Worm (Caenorhabditis elegans) whole organism, young adult: ENCODE data around the gene W04G3.13.

Source experiments
- C17E4.6 ChIP-seq: fragments of 200-800 bp; sonication (Bioruptor generic); IDR thresholded peaks from 2 replicates; pipeline ENCODE4 v1.3.6; 2022; ENCODE audit warnings: missing genetic modification reagents, missing genetic modification characterization, missing compliant biosample characterization
- hlh-26 ChIP-seq: fragments of 200-800 bp; sonication (Bioruptor generic); conservative IDR thresholded peaks from 2 replicates; pipeline ENCODE4 v1.3.6; 2022; ENCODE audit warnings: missing genetic modification reagents, missing genetic modification characterization, missing compliant biosample characterization
- nhr-90 ChIP-seq: sonication (generic microtip); optimal IDR thresholded peaks from 2 replicates; lab custom pipeline; 2016; ENCODE audit warnings: missing genotype, mild to moderate bottlenecking, missing genetic modification characterization, missing compliant biosample characterization

DNA sequence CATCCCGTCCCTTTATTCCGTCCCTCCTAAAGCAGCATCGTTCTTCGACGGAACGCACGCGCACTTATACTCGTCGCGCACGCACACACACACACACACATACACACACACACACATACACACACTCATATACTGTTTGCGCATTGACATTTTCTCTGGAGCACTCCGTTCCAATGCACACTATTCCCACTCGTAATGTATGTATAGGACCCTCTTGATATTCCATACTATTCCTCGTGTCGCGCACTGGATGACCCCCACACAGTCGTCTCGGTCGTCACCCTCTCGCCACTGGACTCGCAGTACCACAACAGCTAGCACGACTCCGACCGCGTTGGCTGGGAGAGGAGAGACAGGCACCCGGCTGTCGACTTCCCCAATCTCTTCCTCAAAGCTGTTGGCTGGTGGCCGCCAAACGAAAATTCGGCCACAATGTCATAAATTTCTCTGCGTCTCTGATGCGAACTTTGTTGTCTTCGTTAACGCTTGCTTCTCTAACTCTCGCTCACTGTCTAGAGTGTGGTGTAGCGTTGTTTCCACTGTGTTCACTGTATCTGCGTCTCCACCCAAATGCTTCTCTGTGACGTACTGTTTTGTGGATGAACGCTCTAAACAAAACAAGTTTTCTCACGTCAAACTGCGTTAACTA is 48.4 kb downstream of the W04G3.13 start:
- TF ChIP-seq nhr-90: no peak
- no peak for TF ChIP-seq hlh-26 (GFP tag; lab: Robert Waterston, UW)
- no peak for TF ChIP-seq C17E4.6 (GFP tag; lab: Robert Waterston, UW)
